Worm (Caenorhabditis elegans) whole organism, late embryonic: ENCODE results near the gene oxi-1.
A peak's percentile ranks its signal among the peaks of the same experiment; 100 is the strongest.

Source experiments
- C08G9.2 ChIP-seq: sonication (generic microtip); optimal IDR thresholded peaks from 2 replicates; lab custom pipeline; 2016; ENCODE audit warnings: mild to moderate bottlenecking, missing genetic modification characterization, moderate library complexity, missing compliant biosample characterization
- F13H6.1 ChIP-seq: sonication (generic microtip); optimal IDR thresholded peaks from 2 replicates; lab custom pipeline; 2016; ENCODE audit warnings: missing genetic modification characterization, missing compliant biosample characterization
- K02D7.2 ChIP-seq: sonication (generic microtip); optimal IDR thresholded peaks from 2 replicates; lab custom pipeline; 2017; ENCODE audit warnings: mild to moderate bottlenecking, missing genetic modification characterization, missing compliant biosample characterization
- K09A11.1 ChIP-seq: sonication (generic microtip); optimal IDR thresholded peaks from 2 replicates; lab custom pipeline; 2017; ENCODE audit warnings: antibody characterized with exemption, mild to moderate bottlenecking, missing genetic modification characterization, missing compliant biosample characterization; ENCODE audit not compliant: insufficient read depth
- T23F11.4 ChIP-seq: fragments of 200-800 bp; sonication (Bioruptor generic); optimal IDR thresholded peaks from 2 replicates; lab custom pipeline; 2018; ENCODE audit warnings: mild to moderate bottlenecking, missing genetic modification characterization, missing compliant biosample characterization
- ahr-1 ChIP-seq: sonication (generic microtip); optimal IDR thresholded peaks from 2 replicates; lab custom pipeline; 2016; ENCODE audit warnings: missing genetic modification characterization, missing compliant biosample characterization
- ama-1 ChIP-seq: fragments of 150-350 bp; optimal IDR thresholded peaks from 2 replicates; lab custom pipeline; 2014
- ceh-14 ChIP-seq: sonication (generic microtip); optimal IDR thresholded peaks from 2 replicates; lab custom pipeline; 2016; ENCODE audit warnings: missing genotype, missing genetic modification characterization, missing compliant biosample characterization
- ceh-18 ChIP-seq: sonication (generic microtip); optimal IDR thresholded peaks from 2 replicates; lab custom pipeline; 2016; ENCODE audit warnings: missing genetic modification characterization, missing compliant biosample characterization
- ceh-19 ChIP-seq: fragments of 200-800 bp; sonication (Bioruptor generic); optimal IDR thresholded peaks from 2 replicates; lab custom pipeline; 2018; ENCODE audit warnings: mild to moderate bottlenecking, missing genetic modification characterization, missing compliant biosample characterization
- ceh-2 ChIP-seq: sonication (generic microtip); optimal IDR thresholded peaks from 2 replicates; lab custom pipeline; 2016; ENCODE audit warnings: missing genotype, missing genetic modification characterization, missing compliant biosample characterization
- ceh-30 ChIP-seq: fragments of 150-350 bp; optimal IDR thresholded peaks from 2 replicates; lab custom pipeline; 2014; ENCODE audit warnings: missing biosample characterization, missing genetic modification characterization
- ceh-31 ChIP-seq: sonication (generic microtip); optimal IDR thresholded peaks from 2 replicates; lab custom pipeline; 2016; ENCODE audit warnings: missing genetic modification characterization, missing compliant biosample characterization
- ceh-34 ChIP-seq: sonication (generic microtip); optimal IDR thresholded peaks from 2 replicates; lab custom pipeline; 2016; ENCODE audit warnings: mild to moderate bottlenecking, missing genetic modification characterization, missing compliant biosample characterization
- ceh-45 ChIP-seq: fragments of 200-800 bp; sonication (Bioruptor generic); IDR thresholded peaks from 2 replicates; pipeline ENCODE4 v1.3.6; 2022; ENCODE audit warnings: missing genetic modification reagents, missing genetic modification characterization, missing compliant biosample characterization
- dmd-4 ChIP-seq: sonication (generic microtip); optimal IDR thresholded peaks from 2 replicates; lab custom pipeline; 2016; ENCODE audit warnings: borderline replicate concordance, missing genetic modification characterization, missing compliant biosample characterization
- elt-2 ChIP-seq: sonication (generic microtip); optimal IDR thresholded peaks from 2 replicates; lab custom pipeline; 2016; ENCODE audit warnings: missing genetic modification reagents, missing genetic modification characterization, missing compliant biosample characterization
- elt-4 ChIP-seq: sonication (generic microtip); optimal IDR thresholded peaks from 2 replicates; lab custom pipeline; 2016; ENCODE audit warnings: missing genetic modification characterization, missing compliant biosample characterization
- ets-4 ChIP-seq: sonication (generic microtip); optimal IDR thresholded peaks from 2 replicates; lab custom pipeline; 2016; ENCODE audit warnings: missing genetic modification characterization, missing compliant biosample characterization
- fax-1 ChIP-seq: sonication (generic microtip); optimal IDR thresholded peaks from 2 replicates; lab custom pipeline; 2016; ENCODE audit warnings: missing genotype, missing genetic modification characterization, missing compliant biosample characterization
- fkh-6 ChIP-seq: sonication (generic microtip); optimal IDR thresholded peaks from 2 replicates; lab custom pipeline; 2016; ENCODE audit warnings: missing genetic modification characterization, missing compliant biosample characterization
- gmeb-2 ChIP-seq: sonication (generic microtip); optimal IDR thresholded peaks from 2 replicates; lab custom pipeline; 2016; ENCODE audit warnings: missing genetic modification characterization, inconsistent platforms, missing compliant biosample characterization
- hlh-15 ChIP-seq: sonication (generic microtip); optimal IDR thresholded peaks from 2 replicates; lab custom pipeline; 2016; ENCODE audit warnings: missing genetic modification characterization, missing compliant biosample characterization
- hlh-30 ChIP-seq: sonication (generic microtip); optimal IDR thresholded peaks from 2 replicates; lab custom pipeline; 2017; ENCODE audit warnings: antibody characterized with exemption, missing genetic modification characterization, missing compliant biosample characterization; ENCODE audit not compliant: insufficient read depth
- hlh-6 ChIP-seq: sonication (generic microtip); optimal IDR thresholded peaks from 2 replicates; lab custom pipeline; 2016; ENCODE audit warnings: missing genotype, missing genetic modification characterization, missing compliant biosample characterization
- lim-6 ChIP-seq: sonication (generic microtip); optimal IDR thresholded peaks from 2 replicates; lab custom pipeline; 2016; ENCODE audit warnings: missing genetic modification characterization, missing compliant biosample characterization
- lin-11 ChIP-seq: fragments of 200-800 bp; sonication (Bioruptor generic); optimal IDR thresholded peaks from 2 replicates; lab custom pipeline; 2018; ENCODE audit warnings: mild to moderate bottlenecking, missing genetic modification characterization, missing compliant biosample characterization
- madf-2 ChIP-seq: sonication (generic microtip); optimal IDR thresholded peaks from 2 replicates; lab custom pipeline; 2017; ENCODE audit warnings: missing genetic modification characterization, missing compliant biosample characterization
- nfya-1 ChIP-seq: sonication (generic microtip); optimal IDR thresholded peaks from 2 replicates; lab custom pipeline; 2017; ENCODE audit warnings: missing genetic modification characterization, mild to moderate bottlenecking, missing compliant biosample characterization, antibody characterized with exemption, moderate library complexity
- nhr-11 ChIP-seq: fragments of 150-350 bp; optimal IDR thresholded peaks from 2 replicates; lab custom pipeline; 2014; ENCODE audit warnings: missing biosample characterization, missing genetic modification characterization
- nhr-232 ChIP-seq: sonication (generic microtip); optimal IDR thresholded peaks from 2 replicates; lab custom pipeline; 2016; ENCODE audit warnings: missing genetic modification characterization, missing compliant biosample characterization
- npax-4 ChIP-seq: sonication (generic microtip); optimal IDR thresholded peaks from 2 replicates; lab custom pipeline; 2016; ENCODE audit warnings: missing genetic modification characterization, missing compliant biosample characterization
- odd-2 ChIP-seq: sonication (generic microtip); optimal IDR thresholded peaks from 2 replicates; lab custom pipeline; 2017; ENCODE audit warnings: antibody characterized with exemption, mild to moderate bottlenecking, missing genetic modification characterization, missing compliant biosample characterization
- pag-3 ChIP-seq: sonication (generic microtip); optimal IDR thresholded peaks from 2 replicates; lab custom pipeline; 2016; ENCODE audit warnings: missing compliant biosample characterization, missing genetic modification characterization, borderline replicate concordance
- pat-9 ChIP-seq: fragments of 200-800 bp; sonication (Bioruptor generic); optimal IDR thresholded peaks from 2 replicates; lab custom pipeline; 2018; ENCODE audit warnings: mild to moderate bottlenecking, missing genetic modification characterization, moderate library complexity, missing compliant biosample characterization
- pax-1 ChIP-seq: fragments of 150-350 bp; optimal IDR thresholded peaks from 2 replicates; lab custom pipeline; 2014; ENCODE audit warnings: missing biosample characterization, missing genetic modification characterization
- pha-2 ChIP-seq: sonication (generic microtip); optimal IDR thresholded peaks from 2 replicates; lab custom pipeline; 2017; ENCODE audit warnings: mild to moderate bottlenecking, missing genetic modification characterization, missing compliant biosample characterization
- pha-4 ChIP-seq: fragments of 150-350 bp; optimal IDR thresholded peaks from 2 replicates; lab custom pipeline; 2018; ENCODE audit warnings: missing biosample characterization, missing genetic modification reagents, missing genetic modification characterization
- pqm-1 ChIP-seq: sonication (generic microtip); optimal IDR thresholded peaks from 2 replicates; lab custom pipeline; 2016; ENCODE audit warnings: missing genetic modification characterization, missing compliant biosample characterization
- pros-1 ChIP-seq: fragments of 150-350 bp; optimal IDR thresholded peaks from 2 replicates; lab custom pipeline; 2014; ENCODE audit warnings: missing biosample characterization, missing genetic modification reagents, missing genetic modification characterization
- ref-2 ChIP-seq: sonication (generic microtip); optimal IDR thresholded peaks from 2 replicates; lab custom pipeline; 2016; ENCODE audit warnings: missing genetic modification characterization, missing compliant biosample characterization
- rnt-1 ChIP-seq: sonication (generic microtip); optimal IDR thresholded peaks from 2 replicates; lab custom pipeline; 2016; ENCODE audit warnings: missing genetic modification characterization, missing compliant biosample characterization
- sdc-2 ChIP-seq: sonication (generic microtip); optimal IDR thresholded peaks from 2 replicates; lab custom pipeline; 2016; ENCODE audit warnings: missing genotype, missing genetic modification characterization, missing compliant biosample characterization
- sox-4 ChIP-seq: sonication (generic microtip); optimal IDR thresholded peaks from 2 replicates; lab custom pipeline; 2017; ENCODE audit warnings: mild to moderate bottlenecking, missing genetic modification characterization, inconsistent platforms, missing compliant biosample characterization
- syd-9 ChIP-seq: sonication (generic microtip); optimal IDR thresholded peaks from 2 replicates; lab custom pipeline; 2016; ENCODE audit warnings: mild to moderate bottlenecking, missing genetic modification characterization, moderate library complexity, missing compliant biosample characterization
- tbx-7 ChIP-seq: sonication (generic microtip); optimal IDR thresholded peaks from 2 replicates; lab custom pipeline; 2016; ENCODE audit warnings: missing genotype, missing genetic modification characterization, missing compliant biosample characterization
- ttx-3 ChIP-seq: sonication (generic microtip); optimal IDR thresholded peaks from 2 replicates; lab custom pipeline; 2016; ENCODE audit warnings: missing genetic modification reagents, missing genetic modification characterization, missing compliant biosample characterization
- unc-42 ChIP-seq: sonication (generic microtip); optimal IDR thresholded peaks from 2 replicates; lab custom pipeline; 2016; ENCODE audit warnings: missing genotype, missing genetic modification characterization, missing compliant biosample characterization
- unc-86 ChIP-seq: sonication (generic microtip); optimal IDR thresholded peaks from 2 replicates; lab custom pipeline; 2016; ENCODE audit warnings: missing genetic modification characterization, missing compliant biosample characterization
- zip-5 ChIP-seq: sonication (generic microtip); optimal IDR thresholded peaks from 2 replicates; lab custom pipeline; 2016; ENCODE audit warnings: missing genetic modification characterization, missing compliant biosample characterization
- ztf-16 ChIP-seq: sonication (generic microtip); optimal IDR thresholded peaks from 2 replicates; lab custom pipeline; 2017; ENCODE audit warnings: missing genetic modification characterization, missing compliant biosample characterization

oxi-1 gene

ce11 chrIII:10810837-10811814 is 47.0 kb upstream of the oxi-1 start:
- TF ChIP-seq elt-2 (tag; lab: Kevin White, UChicago) (peak; percentile 18), hlh-15 (no peak), npax-4 (no peak), ttx-3 (no peak), ahr-1 (tag; lab: Kevin White, UChicago) (peak; percentile 69), nfya-1 (no peak), unc-86 (tag; lab: Kevin White, UChicago) (peak; percentile 11), pqm-1 (tag; lab: Kevin White, UChicago) (no peak), K02D7.2 (no peak), pat-9 (tag; lab: Kevin White, UChicago) (no peak), ceh-14 (tag; lab: Kevin White, UChicago) (peak; percentile 88), lin-11 (tag; lab: Kevin White, UChicago) (no peak), ceh-18 (tag; lab: Kevin White, UChicago) (peak; percentile 50), ceh-2 (peak; percentile 82), sox-4 (tag; lab: Kevin White, UChicago) (no peak), dmd-4 (tag; lab: Kevin White, UChicago) (peak; percentile 82), hlh-6 (tag; lab: Kevin White, UChicago) (peak; percentile 39), nhr-11 (tag; lab: Kevin White, UChicago) (no peak), rnt-1 (peak; percentile 79), sdc-2 (tag; lab: Kevin White, UChicago) (no peak), unc-42 (tag; lab: Kevin White, UChicago) (peak; percentile 49), ceh-31 (peak; percentile 98), pha-2 (tag; lab: Kevin White, UChicago) (no peak), lim-6 (tag; lab: Kevin White, UChicago) (peak; percentile 76), ceh-34 (tag; lab: Kevin White, UChicago) (peak; percentile 48), hlh-30 (tag; lab: Kevin White, UChicago) (no peak), madf-2 (tag; lab: Kevin White, UChicago) (no peak), pax-1 (no peak), C08G9.2 (peak; percentile 89), fkh-6 (peak; percentile 9), pros-1 (tag; lab: Kevin White, UChicago) (no peak), ref-2 (peak; percentile 83), ama-1 (lab: Kevin White, UChicago) (no peak), pha-4 (tag; lab: Kevin White, UChicago) (no peak), ets-4 (peak; percentile 73), ceh-30 (tag; lab: Kevin White, UChicago) (no peak), K09A11.1 (tag; lab: Kevin White, UChicago) (no peak), odd-2 (tag; lab: Kevin White, UChicago) (no peak), ceh-19 (GFP tag; lab: Kevin White, UChicago) (no peak), elt-4 (tag; lab: Kevin White, UChicago) (no peak), syd-9 (tag; lab: Kevin White, UChicago) (no peak), pag-3 (tag; lab: Kevin White, UChicago) (peak; percentile 47), ceh-45 (GFP tag; lab: Robert Waterston, UW) (0 out of 2 replicates have a peak, but pooled peaks have one; percentile 12), ztf-16 (tag; lab: Kevin White, UChicago) (peak; percentile 75), tbx-7 (tag; lab: Kevin White, UChicago) (peak; percentile 77), zip-5 (peak; percentile 72), fax-1 (tag; lab: Kevin White, UChicago) (peak; percentile 82), T23F11.4 (GFP tag; lab: Kevin White, UChicago) (no peak), gmeb-2 (tag; lab: Kevin White, UChicago) (no peak), F13H6.1 (peak; percentile 74), nhr-232 (tag; lab: Kevin White, UChicago) (no peak)
